Fruit fly (Drosophila melanogaster) whole organism, embryonic: ENCODE results near the gene Rbp.

Source experiments
- Awh ChIP-seq: fragments of 200-800 bp; sonication (Bioruptor generic); IDR thresholded peaks from 2 replicates; pipeline ENCODE4, ENCODE4 v1.3.6; 2022; ENCODE audit warnings: missing biosample characterization, missing genetic modification characterization
- B-H1 ChIP-seq: fragments of 200-800 bp; sonication (Bioruptor generic); IDR thresholded peaks from 3 replicates; pipeline ENCODE4 v1.3.6; 2022; ENCODE audit warnings: missing biosample characterization, missing genetic modification characterization
- Bdp1 ChIP-seq: fragments of 200-800 bp; sonication (Bioruptor generic); optimal IDR thresholded peaks from 3 replicates; lab custom pipeline; 2016; ENCODE audit warnings: missing biosample characterization, missing genetic modification characterization
- C15 ChIP-seq: fragments of 200-800 bp; sonication (Bioruptor generic); IDR thresholded peaks from 3 replicates; pipeline ENCODE4 v1.3.6; 2022; ENCODE audit warnings: missing biosample characterization, missing genetic modification characterization
- CG10209 ChIP-seq: fragments of 200-800 bp; sonication (Bioruptor generic); optimal IDR thresholded peaks from 3 replicates; lab custom pipeline; 2017; ENCODE audit warnings: missing biosample characterization, mild to moderate bottlenecking, missing genetic modification characterization, missing genetic modification reagents
- CG10565 ChIP-seq: fragments of 200-800 bp; sonication (Bioruptor generic); optimal IDR thresholded peaks from 3 replicates; lab custom pipeline; 2016; ENCODE audit warnings: missing biosample characterization, mild to moderate bottlenecking, missing genetic modification characterization
- CG10979 ChIP-seq: fragments of 200-800 bp; sonication (Bioruptor generic); optimal IDR thresholded peaks from 2 replicates; lab custom pipeline; 2018; ENCODE audit warnings: missing biosample characterization, mild to moderate bottlenecking, missing genetic modification characterization, moderate library complexity
- CG11695 ChIP-seq: fragments of 200-800 bp; sonication (Bioruptor generic); IDR thresholded peaks from 3 replicates; pipeline ENCODE4 v1.3.6; 2022; ENCODE audit warnings: missing biosample characterization, missing genetic modification characterization
- CG1233 ChIP-seq: fragments of 200-800 bp; sonication (Bioruptor generic); optimal IDR thresholded peaks from 4 replicates; lab custom pipeline; 2018; ENCODE audit warnings: missing biosample characterization, mild to moderate bottlenecking, missing genetic modification characterization
- CG15514 ChIP-seq: fragments of 200-800 bp; sonication (Bioruptor generic); optimal IDR thresholded peaks from 3 replicates; lab custom pipeline; 2017; ENCODE audit warnings: missing biosample characterization, missing genetic modification characterization, mild to moderate bottlenecking, moderate library complexity, missing genetic modification reagents
- CG17612 ChIP-seq: fragments of 200-800 bp; sonication (Bioruptor generic); IDR thresholded peaks from 2 replicates; pipeline ENCODE4 v1.3.6; 2022; ENCODE audit warnings: missing biosample characterization, missing genetic modification characterization
- CG18764 ChIP-seq: fragments of 200-800 bp; sonication (Bioruptor generic); optimal IDR thresholded peaks from 3 replicates; lab custom pipeline; 2016; ENCODE audit warnings: missing biosample characterization, missing genetic modification characterization
- CG2889 ChIP-seq: fragments of 200-800 bp; sonication (Bioruptor generic); IDR thresholded peaks from 3 replicates; pipeline ENCODE4 v1.3.6; 2022; ENCODE audit warnings: missing biosample characterization, missing genetic modification characterization
- CG4854 ChIP-seq: fragments of 200-800 bp; sonication (Bioruptor generic); optimal IDR thresholded peaks from 2 replicates; lab custom pipeline; 2016; ENCODE audit warnings: missing biosample characterization, missing genetic modification characterization, inconsistent platforms
- CG6689 ChIP-seq: fragments of 200-800 bp; sonication (Bioruptor generic); IDR thresholded peaks from 2 replicates; pipeline ENCODE4 v1.3.6; 2022; ENCODE audit warnings: missing biosample characterization, missing genetic modification characterization
- CG8290 ChIP-seq, 3 experiments: fragments of 200-800 bp; sonication (Bioruptor generic); optimal IDR thresholded peaks; 2 replicates each; lab custom pipeline; 2016 to 2019; ENCODE audit warnings: missing biosample characterization in 3 of 3, missing genetic modification characterization in 3 of 3, mild to moderate bottlenecking in 2 of 3, moderate library complexity in 1 of 3
- CG8388 ChIP-seq: fragments of 200-800 bp; sonication (Bioruptor generic); optimal IDR thresholded peaks from 2 replicates; lab custom pipeline; 2019; ENCODE audit warnings: missing biosample characterization, mild to moderate bottlenecking, missing genetic modification characterization, moderate library complexity
- CG8944 ChIP-seq: fragments of 200-800 bp; sonication (Bioruptor generic); optimal IDR thresholded peaks from 3 replicates; lab custom pipeline; 2016; ENCODE audit warnings: missing biosample characterization, missing genetic modification characterization
- CG9817 ChIP-seq: fragments of 200-800 bp; sonication (Bioruptor generic); optimal IDR thresholded peaks from 2 replicates; lab custom pipeline; 2018; ENCODE audit warnings: missing biosample characterization, mild to moderate bottlenecking, missing genetic modification characterization, moderate library complexity
- CHES-1-like ChIP-seq: fragments of 200-800 bp; sonication (Bioruptor generic); optimal IDR thresholded peaks from 2 replicates; lab custom pipeline; 2016; ENCODE audit warnings: missing biosample characterization, missing genetic modification characterization
- D19B ChIP-seq: fragments of 200-800 bp; sonication (Bioruptor generic); optimal IDR thresholded peaks from 2 replicates; lab custom pipeline; 2017; ENCODE audit warnings: missing biosample characterization, mild to moderate bottlenecking, missing genetic modification characterization
- Dbx ChIP-seq: fragments of 200-800 bp; sonication (Bioruptor generic); IDR thresholded peaks from 3 replicates; pipeline ENCODE4 v1.3.6; 2022; ENCODE audit warnings: missing biosample characterization, missing genetic modification characterization
- Dip3 ChIP-seq: fragments of 200-800 bp; sonication (Bioruptor generic); optimal IDR thresholded peaks from 3 replicates; lab custom pipeline; 2016; ENCODE audit warnings: missing biosample characterization, missing genetic modification characterization
- Dref ChIP-seq: fragments of 200-800 bp; sonication (Bioruptor generic); IDR thresholded peaks from 2 replicates; pipeline ENCODE4 v1.3.6; 2022; ENCODE audit warnings: missing biosample characterization, missing genetic modification characterization
- Eip74EF ChIP-seq, 2 experiments: fragments of 200-800 bp in 1 of 2; fragments of >200 bp in 1 of 2; sonication (Bioruptor generic) in 1 of 2; optimal IDR thresholded peaks; 2 replicates each; lab custom pipeline; 2017 to 2019; ENCODE audit warnings: missing biosample characterization in 2 of 2, missing genetic modification characterization in 2 of 2, mild to moderate bottlenecking in 1 of 2, moderate library complexity in 1 of 2
- Elba2 ChIP-seq: fragments of 200-800 bp; sonication (Bioruptor generic); optimal IDR thresholded peaks from 3 replicates; lab custom pipeline; 2016; ENCODE audit warnings: missing biosample characterization, missing genetic modification characterization
- Fer3 ChIP-seq: fragments of 200-800 bp; sonication (Bioruptor generic); optimal IDR thresholded peaks from 2 replicates; lab custom pipeline; 2018; ENCODE audit warnings: missing biosample characterization, mild to moderate bottlenecking, missing genetic modification characterization, moderate library complexity
- HLH54F ChIP-seq: fragments of 200-800 bp; sonication (Bioruptor generic); optimal IDR thresholded peaks from 3 replicates; lab custom pipeline; 2016; ENCODE audit warnings: missing biosample characterization, missing genetic modification characterization
- Hr3 ChIP-seq: fragments of 200-800 bp; sonication (Bioruptor generic); optimal IDR thresholded peaks from 3 replicates; lab custom pipeline; 2016; ENCODE audit warnings: missing biosample characterization, missing genetic modification characterization
- ato ChIP-seq: fragments of 200-800 bp; sonication (Bioruptor generic); IDR thresholded peaks from 2 replicates; pipeline ENCODE4 v1.3.6; 2022; ENCODE audit warnings: missing biosample characterization, missing genetic modification characterization; ENCODE audit not compliant: partially characterized antibody
- cwo ChIP-seq: fragments of 200-800 bp; sonication (Bioruptor generic); optimal IDR thresholded peaks from 3 replicates; lab custom pipeline; 2017; ENCODE audit warnings: missing biosample characterization, missing genetic modification characterization, mild to moderate bottlenecking, moderate library complexity, missing genetic modification reagents
- danr ChIP-seq: fragments of 200-800 bp; sonication (Bioruptor generic); IDR thresholded peaks from 2 replicates; pipeline ENCODE4 v1.3.6; 2022; ENCODE audit warnings: missing biosample characterization, missing genetic modification characterization
- dm ChIP-seq: fragments of 200-800 bp; sonication (Bioruptor generic); optimal IDR thresholded peaks from 3 replicates; lab custom pipeline; 2016; ENCODE audit warnings: missing biosample characterization, missing genetic modification characterization
- dmrt99B ChIP-seq: fragments of 200-800 bp; sonication (Bioruptor generic); optimal IDR thresholded peaks from 2 replicates; lab custom pipeline; 2018; ENCODE audit warnings: missing biosample characterization, mild to moderate bottlenecking, missing genetic modification characterization, moderate library complexity
- eve ChIP-seq, 2 experiments: fragments of >200 bp; optimal IDR thresholded peaks; 2 replicates each; lab custom pipeline; 2017; ENCODE audit warnings: missing biosample characterization in 2 of 2, missing genetic modification characterization in 2 of 2
- exex ChIP-seq: fragments of 200-800 bp; sonication (Bioruptor generic); optimal IDR thresholded peaks from 4 replicates; lab custom pipeline; 2018; ENCODE audit warnings: missing biosample characterization, mild to moderate bottlenecking, missing genetic modification characterization, moderate library complexity
- hth ChIP-seq: fragments of >200 bp; optimal IDR thresholded peaks from 2 replicates; lab custom pipeline; 2017; ENCODE audit warnings: inconsistent platforms
- jumu ChIP-seq: fragments of 200-800 bp; sonication (Bioruptor generic); optimal IDR thresholded peaks from 3 replicates; lab custom pipeline; 2016; ENCODE audit warnings: missing biosample characterization, missing genetic modification characterization
- ken ChIP-seq: fragments of 200-800 bp; sonication (Bioruptor generic); IDR thresholded peaks from 3 replicates; pipeline ENCODE4 v1.3.6; 2022; ENCODE audit warnings: missing biosample characterization, missing genetic modification characterization
- klu ChIP-seq: fragments of 200-800 bp; sonication (Bioruptor generic); IDR thresholded peaks from 2 replicates; pipeline ENCODE4 v1.3.6; 2022; ENCODE audit warnings: missing biosample characterization, missing genetic modification characterization
- mirr ChIP-seq: fragments of 200-800 bp; sonication (Bioruptor generic); optimal IDR thresholded peaks from 3 replicates; lab custom pipeline; 2018; ENCODE audit warnings: missing biosample characterization, mild to moderate bottlenecking, missing genetic modification characterization
- nmo ChIP-seq: fragments of 200-800 bp; sonication (Bioruptor generic); optimal IDR thresholded peaks from 2 replicates; lab custom pipeline; 2018; ENCODE audit warnings: missing biosample characterization, mild to moderate bottlenecking, missing genetic modification characterization, moderate library complexity
- peb ChIP-seq: fragments of 200-800 bp; sonication (Bioruptor generic); IDR thresholded peaks from 2 replicates; pipeline ENCODE4 v1.3.6; 2022; ENCODE audit warnings: missing biosample characterization, missing genetic modification characterization
- pita ChIP-seq: fragments of 200-800 bp; sonication (Bioruptor generic); optimal IDR thresholded peaks from 2 replicates; lab custom pipeline; 2017; ENCODE audit warnings: missing biosample characterization, mild to moderate bottlenecking, missing genetic modification characterization
- repo ChIP-seq: fragments of 200-800 bp; sonication (Bioruptor generic); optimal IDR thresholded peaks from 2 replicates; lab custom pipeline; 2016; ENCODE audit warnings: missing biosample characterization, missing genetic modification characterization
- rib ChIP-seq: fragments of 200-800 bp; sonication (Bioruptor generic); IDR thresholded peaks from 2 replicates; pipeline ENCODE4 v1.3.6; 2022; ENCODE audit warnings: missing biosample characterization, missing genetic modification characterization
- sim ChIP-seq: fragments of 200-800 bp; sonication (Bioruptor generic); IDR thresholded peaks from 2 replicates; pipeline ENCODE4 v1.3.6; 2022; ENCODE audit warnings: missing biosample characterization, missing genetic modification characterization
- slbo ChIP-seq: fragments of 200-800 bp; sonication (Bioruptor generic); IDR thresholded peaks from 2 replicates; pipeline ENCODE4 v1.3.6; 2022; ENCODE audit warnings: missing biosample characterization, missing genetic modification characterization
- sqz ChIP-seq: fragments of 200-800 bp; sonication (Bioruptor generic); optimal IDR thresholded peaks from 3 replicates; lab custom pipeline; 2018; ENCODE audit warnings: missing biosample characterization, mild to moderate bottlenecking, missing genetic modification characterization
- stwl ChIP-seq: fragments of 200-800 bp; sonication (Bioruptor generic); optimal IDR thresholded peaks from 3 replicates; lab custom pipeline; 2018; ENCODE audit warnings: missing biosample characterization, mild to moderate bottlenecking, missing genetic modification characterization, moderate library complexity
- tna ChIP-seq: fragments of 200-800 bp; sonication (Bioruptor generic); IDR thresholded peaks from 2 replicates; pipeline ENCODE4 v1.3.6; 2022; ENCODE audit warnings: missing biosample characterization, missing genetic modification characterization; ENCODE audit not compliant: partially characterized antibody
- tup ChIP-seq: fragments of 200-800 bp; sonication (Bioruptor generic); optimal IDR thresholded peaks from 2 replicates; lab custom pipeline; 2016; ENCODE audit warnings: missing biosample characterization, mild to moderate bottlenecking, missing genetic modification characterization, moderate library complexity

Rbp gene

dm6 chr3R:15350993-15351426 lies 23.4 kb upstream of the Rbp start, which contains the start of the genes Trs33 and Tmtc4 (continued):
- TF ChIP-seq CG11695 (GFP tag; lab: Robert Waterston, UW) (no peak), Awh (GFP tag; lab: Robert Waterston, UW) (no peak), Hr3 (peak; percentile 44), CG18764 (GFP tag; lab: Kevin White, UChicago) (no peak), slbo (GFP tag; lab: Robert Waterston, UW) (no peak; the same call in 1 of the 2 replicates), cwo (GFP tag; lab: Kevin White, UChicago) (no peak), peb (GFP tag; lab: Robert Waterston, UW) (no peak), Eip74EF (GFP tag; optimal IDR thresholded peaks at IDR 0.05; lab: Kevin White, UChicago) (peak in 1 of 2 experiments; percentile 17), CG6689 (GFP tag; lab: Robert Waterston, UW) (no peak), D19B (no peak), CG8388 (GFP tag; lab: Kevin White, UChicago) (peak; percentile 35), klu (GFP tag; lab: Robert Waterston, UW) (peak; percentile 28; the same call in 1 of the 2 replicates), ken (GFP tag; lab: Robert Waterston, UW) (no peak), tup (GFP tag; lab: Kevin White, UChicago) (no peak), CG15514 (peak; percentile 61), Dref (GFP tag; lab: Robert Waterston, UW) (no peak), dm (GFP tag; lab: Kevin White, UChicago) (no peak), repo (GFP tag; lab: Kevin White, UChicago) (no peak), nmo (peak; percentile 52), sim (GFP tag; lab: Robert Waterston, UW) (no peak), mirr (GFP tag; lab: Kevin White, UChicago) (no peak), CG10979 (tag; lab: Kevin White, UChicago) (peak; percentile 14), CG2889 (GFP tag; lab: Robert Waterston, UW) (no peak), CG10209 (peak; percentile 21), C15 (GFP tag; lab: Robert Waterston, UW) (no peak), CG17612 (GFP tag; lab: Robert Waterston, UW) (no peak), CG8944 (GFP tag; lab: Kevin White, UChicago) (no peak), danr (GFP tag; lab: Robert Waterston, UW) (no peak), Dip3 (GFP tag; lab: Kevin White, UChicago) (no peak), stwl (tag; lab: Kevin White, UChicago) (peak; percentile 39), dmrt99B (tag; lab: Kevin White, UChicago) (no peak), Dbx (GFP tag; lab: Robert Waterston, UW) (no peak), HLH54F (GFP tag; lab: Kevin White, UChicago) (no peak), CG10565 (GFP tag; lab: Kevin White, UChicago) (no peak), B-H1 (GFP tag; lab: Robert Waterston, UW) (no peak), ato (no peak), CG1233 (GFP tag; lab: Kevin White, UChicago) (no peak), CHES-1-like (GFP tag; lab: Kevin White, UChicago) (no peak), Elba2 (no peak), CG9817 (peak; percentile 53), pita (GFP tag; lab: Kevin White, UChicago) (no peak), tna (GFP tag; lab: Robert Waterston, UW) (no peak), Bdp1 (GFP tag; lab: Kevin White, UChicago) (no peak), rib (GFP tag; lab: Robert Waterston, UW) (no peak), CG8290 (GFP tag; optimal IDR thresholded peaks at IDR 0.05; lab: Kevin White, UChicago) (no peak), CG8290 (tag; optimal IDR thresholded peaks at IDR 0.05; lab: Kevin White, UChicago) (no peak), jumu (GFP tag; lab: Kevin White, UChicago) (no peak), hth (lab: Kevin White, UChicago) (no peak), exex (peak; percentile 22), CG4854 (GFP tag; lab: Kevin White, UChicago) (no peak), Fer3 (tag; lab: Kevin White, UChicago) (peak; percentile 32), sqz (GFP tag; lab: Kevin White, UChicago) (no peak), eve (GFP tag; optimal IDR thresholded peaks at IDR 0.05; lab: Kevin White, UChicago) (no peak)
